Fruit fly (Drosophila melanogaster) whole organism, embryonic: Measurements from ENCODE around the gene sau.
A peak's percentile ranks its signal among the peaks of the same experiment; 100 is the strongest.

Experiments used
- Awh ChIP-seq: fragments of 200-800 bp; sonication (Bioruptor generic); IDR thresholded peaks from 2 replicates; pipeline ENCODE4, ENCODE4 v1.3.6; 2022; ENCODE audit warnings: missing biosample characterization, missing genetic modification characterization
- B-H2 ChIP-seq: fragments of 200-800 bp; sonication (Bioruptor generic); optimal IDR thresholded peaks from 2 replicates; lab custom pipeline; 2018; ENCODE audit warnings: missing biosample characterization, mild to moderate bottlenecking, missing genetic modification characterization
- Bgb ChIP-seq: fragments of 200-800 bp; sonication (Bioruptor generic); IDR thresholded peaks from 2 replicates; pipeline ENCODE4 v1.3.6; 2022; ENCODE audit warnings: missing biosample characterization, missing genetic modification characterization; ENCODE audit not compliant: partially characterized antibody
- CG10274 ChIP-seq: fragments of 200-800 bp; sonication (Bioruptor generic); optimal IDR thresholded peaks from 3 replicates; lab custom pipeline; 2017; ENCODE audit warnings: missing biosample characterization, mild to moderate bottlenecking, missing genetic modification characterization
- CG10431 ChIP-seq: fragments of 200-800 bp; sonication (Bioruptor generic); optimal IDR thresholded peaks from 3 replicates; lab custom pipeline; 2018; ENCODE audit warnings: missing biosample characterization, mild to moderate bottlenecking, missing genetic modification characterization
- CG10565 ChIP-seq: fragments of 200-800 bp; sonication (Bioruptor generic); optimal IDR thresholded peaks from 3 replicates; lab custom pipeline; 2016; ENCODE audit warnings: missing biosample characterization, mild to moderate bottlenecking, missing genetic modification characterization
- CG11504 ChIP-seq: fragments of 200-800 bp; sonication (Bioruptor generic); optimal IDR thresholded peaks from 3 replicates; lab custom pipeline; 2019; ENCODE audit warnings: missing biosample characterization, mild to moderate bottlenecking, missing genetic modification characterization, moderate library complexity
- CG11723 ChIP-seq: fragments of 200-800 bp; sonication (Bioruptor generic); optimal IDR thresholded peaks from 2 replicates; lab custom pipeline; 2017; ENCODE audit warnings: missing biosample characterization, mild to moderate bottlenecking, missing genetic modification characterization
- CG12219 ChIP-seq: fragments of 200-800 bp; sonication (Bioruptor generic); optimal IDR thresholded peaks from 3 replicates; lab custom pipeline; 2018; ENCODE audit warnings: missing biosample characterization, mild to moderate bottlenecking, missing genetic modification characterization
- CG13123 ChIP-seq: fragments of 200-800 bp; sonication (Bioruptor generic); optimal IDR thresholded peaks from 2 replicates; lab custom pipeline; 2016; ENCODE audit warnings: missing biosample characterization, missing genetic modification characterization
- CG13296 ChIP-seq: fragments of 200-800 bp; sonication (Bioruptor generic); optimal IDR thresholded peaks from 3 replicates; lab custom pipeline; 2018; ENCODE audit warnings: missing biosample characterization, mild to moderate bottlenecking, missing genetic modification characterization
- CG13894 ChIP-seq: fragments of 200-800 bp; sonication (Bioruptor generic); optimal IDR thresholded peaks from 3 replicates; lab custom pipeline; 2018; ENCODE audit warnings: missing biosample characterization, mild to moderate bottlenecking, missing genetic modification characterization, moderate library complexity
- CG14441 ChIP-seq: fragments of 200-800 bp; sonication (Bioruptor generic); IDR thresholded peaks from 2 replicates; pipeline ENCODE4 v1.3.6; 2022; ENCODE audit warnings: missing biosample characterization, missing genetic modification characterization
- CG16815 ChIP-seq: fragments of 200-800 bp; sonication (Bioruptor generic); optimal IDR thresholded peaks from 3 replicates; lab custom pipeline; 2017; ENCODE audit warnings: missing biosample characterization, mild to moderate bottlenecking, missing genetic modification characterization
- CG17568 ChIP-seq: fragments of 200-800 bp; sonication (Bioruptor generic); optimal IDR thresholded peaks from 2 replicates; lab custom pipeline; 2018; ENCODE audit warnings: missing biosample characterization, mild to moderate bottlenecking, missing genetic modification characterization, moderate library complexity
- CG17912 ChIP-seq: fragments of 200-800 bp; sonication (Bioruptor generic); optimal IDR thresholded peaks from 2 replicates; lab custom pipeline; 2018; ENCODE audit warnings: missing biosample characterization, mild to moderate bottlenecking, missing genetic modification characterization
- CG2889 ChIP-seq: fragments of 200-800 bp; sonication (Bioruptor generic); IDR thresholded peaks from 3 replicates; pipeline ENCODE4 v1.3.6; 2022; ENCODE audit warnings: missing biosample characterization, missing genetic modification characterization
- CG31224 ChIP-seq: fragments of 200-800 bp; sonication (Bioruptor generic); IDR thresholded peaks from 2 replicates; pipeline ENCODE4 v1.3.6; 2022; ENCODE audit warnings: missing biosample characterization, missing genetic modification characterization
- CG3281 ChIP-seq: fragments of 200-800 bp; sonication (Bioruptor generic); optimal IDR thresholded peaks from 3 replicates; lab custom pipeline; 2017; ENCODE audit warnings: missing biosample characterization, mild to moderate bottlenecking, missing genetic modification characterization
- CG34224 ChIP-seq: fragments of 200-800 bp; sonication (Bioruptor generic); IDR thresholded peaks from 3 replicates; pipeline ENCODE4 v1.3.6; 2022; ENCODE audit warnings: missing biosample characterization, missing genetic modification characterization; ENCODE audit not compliant: partially characterized antibody
- CG6683 ChIP-seq: fragments of 200-800 bp; sonication (Bioruptor generic); optimal IDR thresholded peaks from 2 replicates; lab custom pipeline; 2017; ENCODE audit warnings: missing biosample characterization, mild to moderate bottlenecking, missing genetic modification characterization, missing genetic modification reagents
- CG8281 ChIP-seq: fragments of 200-800 bp; sonication (Bioruptor generic); optimal IDR thresholded peaks from 2 replicates; lab custom pipeline; 2018; ENCODE audit warnings: missing biosample characterization, mild to moderate bottlenecking, missing genetic modification characterization, moderate library complexity
- CG8924 ChIP-seq: fragments of 200-800 bp; optimal IDR thresholded peaks from 3 replicates; lab custom pipeline; 2019; ENCODE audit warnings: missing biosample characterization, mild to moderate bottlenecking, missing genetic modification characterization, moderate library complexity
- CG9609 ChIP-seq: fragments of 200-800 bp; sonication (Bioruptor generic); optimal IDR thresholded peaks from 3 replicates; lab custom pipeline; 2016; ENCODE audit warnings: missing biosample characterization, missing genetic modification characterization
- CG9797 ChIP-seq: fragments of 200-800 bp; sonication (Bioruptor generic); optimal IDR thresholded peaks from 3 replicates; lab custom pipeline; 2018; ENCODE audit warnings: missing biosample characterization, mild to moderate bottlenecking, missing genetic modification characterization
- Dbx ChIP-seq: fragments of 200-800 bp; sonication (Bioruptor generic); IDR thresholded peaks from 3 replicates; pipeline ENCODE4 v1.3.6; 2022; ENCODE audit warnings: missing biosample characterization, missing genetic modification characterization
- Kr ChIP-seq: fragments of 200-800 bp; sonication (Bioruptor generic); optimal IDR thresholded peaks from 2 replicates; lab custom pipeline; 2017; ENCODE audit warnings: missing biosample characterization, mild to moderate bottlenecking, missing genetic modification characterization
- Lim3 ChIP-seq: fragments of 200-800 bp; sonication (Bioruptor generic); IDR thresholded peaks from 2 replicates; pipeline ENCODE4 v1.3.6; 2022; ENCODE audit warnings: missing biosample characterization, missing genetic modification characterization
- Max ChIP-seq: fragments of 200-800 bp; sonication (Bioruptor generic); optimal IDR thresholded peaks from 2 replicates; lab custom pipeline; 2016; ENCODE audit warnings: missing biosample characterization, mild to moderate bottlenecking, missing genetic modification characterization
- Meics ChIP-seq: fragments of 200-800 bp; sonication (Bioruptor generic); optimal IDR thresholded peaks from 2 replicates; lab custom pipeline; 2017; ENCODE audit warnings: missing biosample characterization, mild to moderate bottlenecking, missing genetic modification characterization
- NC2α ChIP-seq: fragments of 200-800 bp; sonication (Bioruptor generic); optimal IDR thresholded peaks from 2 replicates; lab custom pipeline; 2016; ENCODE audit warnings: missing biosample characterization, missing genetic modification characterization
- Neu2 ChIP-seq: fragments of 200-800 bp; sonication (Bioruptor generic); optimal IDR thresholded peaks from 3 replicates; lab custom pipeline; 2016; ENCODE audit warnings: missing biosample characterization, missing genetic modification characterization, borderline replicate concordance
- Ravus ChIP-seq: fragments of 200-800 bp; sonication (Bioruptor generic); IDR thresholded peaks from 2 replicates; pipeline ENCODE4 v1.3.6; 2022; ENCODE audit warnings: missing biosample characterization, missing genetic modification characterization
- Sin3A ChIP-seq: fragments of >200 bp; optimal IDR thresholded peaks from 2 replicates; lab custom pipeline; 2018
- Sry-δ ChIP-seq: fragments of 200-800 bp; sonication (Bioruptor generic); optimal IDR thresholded peaks from 2 replicates; lab custom pipeline; 2016; ENCODE audit warnings: missing biosample characterization, missing genetic modification characterization
- Trl ChIP-seq, 3 experiments: fragments of >200 bp in 2 of 3; fragments of 200-800 bp in 1 of 3; sonication (Bioruptor generic) in 1 of 3; optimal IDR thresholded peaks; 2 replicates in 1 of 3; 3 replicates in 2 of 3; lab custom pipeline; 2016 to 2017; ENCODE audit warnings: missing biosample characterization in 1 of 3, missing genetic modification characterization in 1 of 3
- caup ChIP-seq: fragments of 200-800 bp; sonication (Bioruptor generic); optimal IDR thresholded peaks from 3 replicates; lab custom pipeline; 2017; ENCODE audit warnings: missing biosample characterization, mild to moderate bottlenecking, missing genetic modification characterization, moderate library complexity; ENCODE audit not compliant: severe bottlenecking
- dysf ChIP-seq: fragments of 200-800 bp; sonication (Bioruptor generic); IDR thresholded peaks from 3 replicates; pipeline ENCODE4 v1.3.6; 2022; ENCODE audit warnings: missing biosample characterization, missing genetic modification characterization
- fu2 ChIP-seq: fragments of 200-800 bp; sonication (Bioruptor generic); optimal IDR thresholded peaks from 2 replicates; lab custom pipeline; 2016; ENCODE audit warnings: missing biosample characterization, missing genetic modification characterization
- gce ChIP-seq: fragments of 200-800 bp; sonication (Bioruptor generic); IDR thresholded peaks from 3 replicates; pipeline ENCODE4 v1.3.6; 2022; ENCODE audit warnings: missing biosample characterization, missing genetic modification characterization
- gfzf ChIP-seq: fragments of 200-800 bp; sonication (Bioruptor generic); optimal IDR thresholded peaks from 2 replicates; lab custom pipeline; 2016; ENCODE audit warnings: missing biosample characterization, mild to moderate bottlenecking, missing genetic modification characterization, moderate library complexity
- inv ChIP-seq: fragments of 200-800 bp; sonication (Bioruptor generic); IDR thresholded peaks from 2 replicates; pipeline ENCODE4 v1.3.6; 2022; ENCODE audit warnings: missing biosample characterization, missing genetic modification characterization; ENCODE audit not compliant: partially characterized antibody
- kah ChIP-seq: fragments of 200-800 bp; sonication (Bioruptor generic); optimal IDR thresholded peaks from 2 replicates; lab custom pipeline; 2018; ENCODE audit warnings: missing biosample characterization, mild to moderate bottlenecking, missing genetic modification characterization
- luna ChIP-seq: fragments of 200-800 bp; sonication (Bioruptor generic); optimal IDR thresholded peaks from 2 replicates; lab custom pipeline; 2016; ENCODE audit warnings: missing biosample characterization, missing genetic modification characterization
- mirr ChIP-seq: fragments of 200-800 bp; sonication (Bioruptor generic); optimal IDR thresholded peaks from 3 replicates; lab custom pipeline; 2018; ENCODE audit warnings: missing biosample characterization, mild to moderate bottlenecking, missing genetic modification characterization
- pb ChIP-seq: fragments of 200-800 bp; sonication (Bioruptor generic); optimal IDR thresholded peaks from 3 replicates; lab custom pipeline; 2016; ENCODE audit warnings: missing biosample characterization, missing genetic modification characterization
- so ChIP-seq: fragments of 200-800 bp; sonication (Bioruptor generic); IDR thresholded peaks from 3 replicates; pipeline ENCODE4 v1.3.6; 2022; ENCODE audit warnings: missing biosample characterization, missing genetic modification characterization
- sob ChIP-seq: fragments of 200-800 bp; sonication (Bioruptor generic); IDR thresholded peaks from 2 replicates; pipeline ENCODE4 v1.3.6; 2022; ENCODE audit warnings: missing biosample characterization, missing genetic modification characterization
- tio ChIP-seq: fragments of 200-800 bp; sonication (Bioruptor generic); optimal IDR thresholded peaks from 2 replicates; lab custom pipeline; 2017; ENCODE audit warnings: missing biosample characterization, missing genetic modification characterization, inconsistent platforms
- toy ChIP-seq: fragments of 200-800 bp; sonication (Bioruptor generic); IDR thresholded peaks from 2 replicates; pipeline ENCODE4 v1.3.6; 2022; ENCODE audit warnings: missing biosample characterization, missing genetic modification characterization
- tup ChIP-seq: fragments of 200-800 bp; sonication (Bioruptor generic); optimal IDR thresholded peaks from 2 replicates; lab custom pipeline; 2016; ENCODE audit warnings: missing biosample characterization, mild to moderate bottlenecking, missing genetic modification characterization, moderate library complexity

The sau gene

DNA sequence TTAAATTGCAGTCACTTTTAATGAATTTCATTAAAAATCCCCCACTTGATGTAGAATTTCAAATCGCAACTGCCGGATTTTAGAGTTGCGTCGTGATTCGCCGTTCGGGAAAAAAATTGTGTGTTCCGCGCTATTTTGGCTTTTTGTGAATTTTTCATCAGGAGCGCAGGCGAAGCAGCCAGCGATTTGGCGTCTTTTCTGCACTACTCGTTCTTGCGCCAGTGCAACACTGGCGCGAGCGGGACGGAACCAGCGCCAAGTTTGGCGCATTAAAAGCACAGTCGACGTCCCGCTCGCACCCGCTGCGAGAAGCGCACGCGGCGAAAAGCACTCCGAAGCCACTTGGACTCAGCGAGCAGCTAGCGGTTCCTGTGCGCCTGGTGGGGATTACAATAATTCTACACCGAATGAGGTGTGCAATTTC lies 32.8 kb upstream of the sau start (continued):
- TF ChIP-seq tup (GFP tag; lab: Kevin White, UChicago) = no peak
- TF ChIP-seq CG6683 = peak; percentile 15
- TF ChIP-seq CG16815 (GFP tag; lab: Kevin White, UChicago) = no peak
- peak; percentile 92 for TF ChIP-seq CG13894 (tag; lab: Kevin White, UChicago)
- TF ChIP-seq so (GFP tag; lab: Robert Waterston, UW) = no peak
- no peak for TF ChIP-seq luna (GFP tag; lab: Kevin White, UChicago)
- TF ChIP-seq CG2889 (GFP tag; lab: Robert Waterston, UW) = no peak
- no peak for TF ChIP-seq Kr (GFP tag; lab: Kevin White, UChicago)
- no peak for TF ChIP-seq CG31224 (GFP tag; lab: Robert Waterston, UW)
- TF ChIP-seq Meics (GFP tag; lab: Kevin White, UChicago) = peak; percentile 46
- TF ChIP-seq mirr (GFP tag; lab: Kevin White, UChicago) = peak; percentile 79
- TF ChIP-seq Sin3A (lab: Kevin White, UChicago) = peak; percentile 3
- TF ChIP-seq CG12219 (GFP tag; lab: Kevin White, UChicago) = peak; percentile 25
- TF ChIP-seq CG17912 (GFP tag; lab: Kevin White, UChicago) = peak; percentile 84
- no peak for TF ChIP-seq Ravus (GFP tag; lab: Robert Waterston, UW)
- no peak for TF ChIP-seq toy (GFP tag; lab: Robert Waterston, UW)
- TF ChIP-seq CG8281 (tag; lab: Kevin White, UChicago) = peak; percentile 12
- TF ChIP-seq Max (GFP tag; lab: Kevin White, UChicago) = no peak
- TF ChIP-seq CG14441 (GFP tag; lab: Robert Waterston, UW) = no peak
- no peak for TF ChIP-seq CG10274 (GFP tag; lab: Kevin White, UChicago)
- no peak for TF ChIP-seq CG10565 (GFP tag; lab: Kevin White, UChicago)
- TF ChIP-seq CG10431 (GFP tag; lab: Kevin White, UChicago) = peak; percentile 42
- no peak for TF ChIP-seq Lim3
- TF ChIP-seq CG17568 = peak; percentile 17
- no peak for TF ChIP-seq CG34224 (GFP tag; lab: Robert Waterston, UW)
- TF ChIP-seq CG3281 (GFP tag; lab: Kevin White, UChicago) = peak; percentile 25
- no peak for TF ChIP-seq Awh (GFP tag; lab: Robert Waterston, UW)
- TF ChIP-seq Sry-δ = peak; percentile 57
- peak; percentile 57 for TF ChIP-seq gfzf (GFP tag; lab: Kevin White, UChicago)
- TF ChIP-seq sob = no peak
- TF ChIP-seq fu2 (GFP tag; lab: Kevin White, UChicago) = no peak
- TF ChIP-seq CG9797 (GFP tag; lab: Kevin White, UChicago) = peak; percentile 17
- TF ChIP-seq Dbx (GFP tag; lab: Robert Waterston, UW) = no peak
- no peak for TF ChIP-seq Neu2 (GFP tag; lab: Kevin White, UChicago)
- TF ChIP-seq CG11723 (GFP tag; lab: Kevin White, UChicago) = peak; percentile 49
- peak; percentile 78 for TF ChIP-seq B-H2 (GFP tag; lab: Kevin White, UChicago)
- TF ChIP-seq CG11504 = peak; percentile 35
- no peak for TF ChIP-seq dysf (GFP tag; lab: Robert Waterston, UW)
- TF ChIP-seq NC2α (GFP tag; lab: Kevin White, UChicago) = no peak
- TF ChIP-seq CG13296 = peak; percentile 59
- peak; percentile 53 for TF ChIP-seq caup
- no peak for TF ChIP-seq gce
- TF ChIP-seq CG8924 (tag; lab: Kevin White, UChicago) = no peak
- TF ChIP-seq pb (GFP tag; lab: Kevin White, UChicago) = peak; percentile 80
- TF ChIP-seq CG9609 (GFP tag; lab: Kevin White, UChicago) = no peak
- no peak for TF ChIP-seq Bgb
- peak; percentile 74 for TF ChIP-seq kah (GFP tag; lab: Kevin White, UChicago)
- no peak for TF ChIP-seq tio (GFP tag; lab: Kevin White, UChicago)
- peak; percentile 16 for TF ChIP-seq CG13123 (GFP tag; lab: Kevin White, UChicago)
- TF ChIP-seq Trl (optimal IDR thresholded peaks at IDR 0.05; lab: Kevin White, UChicago) = no peak
- no peak for TF ChIP-seq Trl (GFP tag; optimal IDR thresholded peaks at IDR 0.05; lab: Kevin White, UChicago)
- TF ChIP-seq inv (GFP tag; lab: Robert Waterston, UW) = no peak
